Worm (Caenorhabditis elegans): ENCODE data around the gene acr-7.

The acr-7 gene

DNA sequence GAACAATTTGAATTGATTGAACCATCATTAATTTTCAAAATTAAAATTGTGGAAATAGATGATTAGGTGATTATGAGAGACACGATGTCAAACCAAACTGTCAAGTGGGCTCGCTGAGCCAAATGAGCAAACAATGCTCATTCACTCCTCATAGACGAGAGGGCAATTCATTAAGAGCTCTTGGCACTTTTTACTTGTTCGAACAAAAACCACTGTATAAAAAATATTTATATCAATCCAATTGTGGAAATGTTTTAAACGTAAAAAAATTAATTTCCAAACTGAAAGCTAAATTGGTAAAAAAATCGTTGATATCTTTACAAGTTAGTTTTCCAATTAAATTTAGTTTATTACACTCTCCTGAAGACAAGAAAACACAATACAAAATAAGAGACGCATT lies at the start of gene acr-7:
Gene acr-7, minus strand, starts transcription at position 101 of the 400 bp plus-strand sequence.
- TF ChIP-seq attf-5 (GFP tag; optimal IDR thresholded peaks at IDR 0.05) = no peak
- no peak for TF ChIP-seq ama-1 (optimal IDR thresholded peaks at IDR 0.05)
- no peak for TF ChIP-seq ama-1 (GFP tag; optimal IDR thresholded peaks at IDR 0.05)
- no peak for TF ChIP-seq ZK185.1 (tag; optimal IDR thresholded peaks at IDR 0.05; ENCODE audit: poor library complexity, severe bottlenecking)
- no peak for TF ChIP-seq B0035.1 (tag; optimal IDR thresholded peaks at IDR 0.05)
- TF ChIP-seq K12H6.12 (tag; optimal IDR thresholded peaks at IDR 0.05) = no peak
- TF ChIP-seq Y95B8A.8 (GFP tag; IDR thresholded peaks at IDR 0.05) = no peak
- no peak for TF ChIP-seq hlh-26 (GFP tag; conservative IDR thresholded peaks at IDR 0.05)
- TF ChIP-seq nfya-1 (tag; optimal IDR thresholded peaks at IDR 0.05; ENCODE audit: borderline replicate concordance, insufficient read depth) = no peak
- TF ChIP-seq nhr-179 (tag; optimal IDR thresholded peaks at IDR 0.05) = no peak
- no peak for TF ChIP-seq pbrm-1 (GFP tag; IDR thresholded peaks at IDR 0.05)
- TF ChIP-seq F39B2.1 (GFP tag; IDR thresholded peaks at IDR 0.05) = no peak
- no peak for TF ChIP-seq lin-26 (GFP tag; IDR thresholded peaks at IDR 0.05)
- no peak for TF ChIP-seq ccch-3 (GFP tag; optimal IDR thresholded peaks at IDR 0.05)
- TF ChIP-seq snpc-1.3 (tag; optimal IDR thresholded peaks at IDR 0.05; ENCODE audit: insufficient read depth) = no peak
- no peak for TF ChIP-seq fkh-3 (tag; optimal IDR thresholded peaks at IDR 0.05)
- no peak for TF ChIP-seq B0019.2 (GFP tag; conservative IDR thresholded peaks at IDR 0.05)

- TF ChIP-seq hmg-1.2 (GFP tag; IDR thresholded peaks at IDR 0.05) = no peak
Measured at ce11 chrII:7895190-7895589, 45.6 kb upstream of the acr-7 start.

ce11 chrII:7893648-7894047 lies 44.1 kb upstream of the acr-7 start:
- TF ChIP-seq snpc-4 (GFP tag; optimal IDR thresholded peaks at IDR 0.05) = no peak
- TF ChIP-seq snpc-4 (tag; optimal IDR thresholded peaks at IDR 0.05) = no peak
- TF ChIP-seq madf-3 (GFP tag; IDR thresholded peaks at IDR 0.05) = 0 out of 2 replicates have a peak, but pooled peaks have one; percentile 1

DNA sequence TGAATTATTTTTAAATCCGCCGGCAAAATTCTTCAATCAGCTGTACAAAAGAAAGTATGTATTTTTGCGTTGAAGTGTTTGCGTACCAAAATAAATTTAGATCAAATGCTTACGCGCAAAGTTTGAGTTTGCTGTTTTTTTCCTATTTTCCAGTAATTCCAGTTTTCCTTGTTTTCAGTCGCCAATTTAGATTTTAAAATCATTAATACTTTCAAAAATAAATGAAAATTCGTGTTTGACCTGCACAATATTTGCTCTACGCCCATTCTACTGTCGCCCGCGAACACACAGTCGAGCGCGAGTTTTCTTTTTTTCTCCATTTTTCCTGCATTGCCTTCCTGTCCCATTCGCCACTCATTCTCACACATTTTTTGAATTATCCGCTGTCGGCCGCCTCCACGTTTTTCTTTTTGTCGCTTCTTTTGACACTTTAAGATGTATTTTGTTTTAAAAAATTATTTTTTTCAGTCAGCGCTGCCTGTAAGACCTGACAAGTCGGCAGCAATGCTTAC lies 43.2 kb upstream of the acr-7 start, which contains the start of gene ptc-1:
Gene ptc-1, plus strand, starts transcription at position 462 of the 512 bp plus-strand sequence.
- TF ChIP-seq rcor-1 (GFP tag; IDR thresholded peaks at IDR 0.05) = no peak
- TF ChIP-seq snpc-3.4 (tag; optimal IDR thresholded peaks at IDR 0.05) = peak; percentile 24
- TF ChIP-seq B0019.2 (GFP tag; conservative IDR thresholded peaks at IDR 0.05) = 0 out of 2 replicates have a peak, but pooled peaks have one; percentile 21
- peak; percentile 49 for TF ChIP-seq F33H1.4 (GFP tag; IDR thresholded peaks at IDR 0.05)
- peak; percentile 9 for TF ChIP-seq tlf-1 (GFP tag; optimal IDR thresholded peaks at IDR 0.05)
- TF ChIP-seq aptf-3 (GFP tag; IDR thresholded peaks at IDR 0.05) = no peak
- peak; percentile 83 for TF ChIP-seq efl-1 (GFP tag; optimal IDR thresholded peaks at IDR 0.05)
- no peak for TF ChIP-seq attf-5 (GFP tag; optimal IDR thresholded peaks at IDR 0.05)
- no peak for TF ChIP-seq him-1 (tag; optimal IDR thresholded peaks at IDR 0.05)
- TF ChIP-seq B0035.1 (tag; optimal IDR thresholded peaks at IDR 0.05) = no peak
- no peak for TF ChIP-seq lin-26 (GFP tag; IDR thresholded peaks at IDR 0.05)
- no peak for TF ChIP-seq lin-40 (tag; optimal IDR thresholded peaks at IDR 0.05)
- peak; percentile 55 for TF ChIP-seq snpc-1.1 (tag; optimal IDR thresholded peaks at IDR 0.05; ENCODE audit: insufficient read depth)
- peak; percentile 60 for TF ChIP-seq ceh-91 (GFP tag; IDR thresholded peaks at IDR 0.05)
- peak; percentile 78 for TF ChIP-seq lsl-1 (GFP tag; optimal IDR thresholded peaks at IDR 0.05)
- peak; percentile 72 for TF ChIP-seq xnd-1 (tag; optimal IDR thresholded peaks at IDR 0.05)
- TF ChIP-seq gei-17 (GFP tag; optimal IDR thresholded peaks at IDR 0.05) = no peak
- no peak for TF ChIP-seq Y79H2A.3 (GFP tag; conservative IDR thresholded peaks at IDR 0.05)
- no peak for TF ChIP-seq egl-18 (GFP tag; IDR thresholded peaks at IDR 0.05)
- TF ChIP-seq nhr-179 (tag; optimal IDR thresholded peaks at IDR 0.05) = no peak
- no peak for TF ChIP-seq ceh-40 (GFP tag; IDR thresholded peaks at IDR 0.05)
- TF ChIP-seq mxl-1 (tag; optimal IDR thresholded peaks at IDR 0.05) = no peak
- TF ChIP-seq Y95B8A.8 (GFP tag; IDR thresholded peaks at IDR 0.05) = no peak
- peak; percentile 62 for TF ChIP-seq madf-8 (GFP tag; conservative IDR thresholded peaks at IDR 0.05)
- TF ChIP-seq K11D2.4 (GFP tag; IDR thresholded peaks at IDR 0.05) = no peak
- no peak for TF ChIP-seq nfya-1 (tag; optimal IDR thresholded peaks at IDR 0.05; ENCODE audit: borderline replicate concordance, insufficient read depth)
- TF ChIP-seq hsf-1 (GFP tag; IDR thresholded peaks at IDR 0.05) = peak; percentile 72
- no peak for TF ChIP-seq madf-3 (GFP tag; IDR thresholded peaks at IDR 0.05)
- peak; percentile 49 for TF ChIP-seq lin-54 (GFP tag; optimal IDR thresholded peaks at IDR 0.05)
- peak; percentile 67 for TF ChIP-seq dpl-1 (GFP tag; optimal IDR thresholded peaks at IDR 0.05)

Data from whole organism, young adult.